Worm (Caenorhabditis elegans) whole organism, L4 larva: Measurements from ENCODE around the gene npr-26.
A peak's percentile ranks its signal among the peaks of the same experiment; 100 is the strongest.

Experiments used
- F37D6.2 ChIP-seq: sonication (generic microtip); optimal IDR thresholded peaks from 2 replicates; lab custom pipeline; 2016; ENCODE audit warnings: mild to moderate bottlenecking, missing genetic modification characterization, missing compliant biosample characterization
- F44E2.7 ChIP-seq: fragments of 200-800 bp; sonication (Bioruptor generic); IDR thresholded peaks from 2 replicates; pipeline ENCODE4 v2.1.2; 2022; ENCODE audit warnings: missing genetic modification characterization, missing compliant biosample characterization
- R02D3.7 ChIP-seq: fragments of 150-350 bp; sonication (generic microtip); optimal IDR thresholded peaks from 3 replicates; lab custom pipeline; 2014; ENCODE audit warnings: missing biosample characterization, missing genetic modification characterization
- Y75B8A.6 ChIP-seq: fragments of 200-800 bp; sonication (Bioruptor generic); IDR thresholded peaks from 2 replicates; pipeline ENCODE4 v1.3.6; 2022; ENCODE audit warnings: missing genetic modification reagents, missing genetic modification characterization, missing compliant biosample characterization
- aly-2 ChIP-seq: sonication (generic microtip); optimal IDR thresholded peaks from 2 replicates; lab custom pipeline; 2018; ENCODE audit warnings: missing biosample characterization, missing genetic modification characterization
- ceh-28 ChIP-seq: fragments of 150-350 bp; optimal IDR thresholded peaks from 2 replicates; lab custom pipeline; 2014; ENCODE audit warnings: missing biosample characterization, missing genetic modification reagents, missing genetic modification characterization
- daf-16 ChIP-seq, 3 experiments: sonication (generic microtip); optimal IDR thresholded peaks; 2 replicates each; lab custom pipeline; 2016 to 2017; ENCODE audit warnings: missing genetic modification characterization in 3 of 3, missing genetic modification reagents in 3 of 3, mild to moderate bottlenecking in 2 of 3, missing compliant biosample characterization in 2 of 3, missing biosample characterization in 1 of 3, moderate library complexity in 1 of 3
- daf-8 ChIP-seq: fragments of 200-800 bp; sonication (Bioruptor generic); IDR thresholded peaks from 2 replicates; pipeline ENCODE4 v1.3.6; 2022; ENCODE audit warnings: missing genetic modification characterization, missing compliant biosample characterization
- dmd-6 ChIP-seq: fragments of 200-800 bp; sonication (Bioruptor generic); IDR thresholded peaks from 2 replicates; pipeline ENCODE4 v1.3.6; 2022; ENCODE audit warnings: missing genetic modification reagents, missing genetic modification characterization, missing compliant biosample characterization
- dmd-8 ChIP-seq: fragments of 200-800 bp; sonication (Bioruptor generic); IDR thresholded peaks from 2 replicates; pipeline ENCODE4 v1.3.6; 2022; ENCODE audit warnings: missing genetic modification characterization, missing compliant biosample characterization
- dpl-1 ChIP-seq: fragments of 150-350 bp; optimal IDR thresholded peaks from 2 replicates; lab custom pipeline; 2014; ENCODE audit warnings: missing biosample characterization, missing genetic modification reagents, missing genetic modification characterization
- dve-1 ChIP-seq: sonication (generic microtip); optimal IDR thresholded peaks from 2 replicates; lab custom pipeline; 2017; ENCODE audit warnings: antibody characterized with exemption, mild to moderate bottlenecking, missing genetic modification characterization, missing compliant biosample characterization; ENCODE audit not compliant: insufficient read depth
- egl-27 ChIP-seq: sonication (generic microtip); optimal IDR thresholded peaks from 3 replicates; lab custom pipeline; 2017; ENCODE audit warnings: missing biosample characterization, missing genetic modification reagents, missing genetic modification characterization
- fos-1 ChIP-seq: fragments of 150-350 bp; optimal IDR thresholded peaks from 2 replicates; lab custom pipeline; 2014; ENCODE audit warnings: missing biosample characterization, missing genetic modification characterization
- gei-8 ChIP-seq: fragments of 200-800 bp; sonication (Bioruptor generic); optimal IDR thresholded peaks from 2 replicates; lab custom pipeline; 2018; ENCODE audit warnings: mild to moderate bottlenecking, missing genetic modification characterization, missing compliant biosample characterization
- hlh-30 ChIP-seq: sonication (generic microtip); optimal IDR thresholded peaks from 2 replicates; lab custom pipeline; 2017; ENCODE audit warnings: antibody characterized with exemption, mild to moderate bottlenecking, missing genetic modification characterization, missing compliant biosample characterization; ENCODE audit not compliant: insufficient read depth
- lin-1 ChIP-seq: fragments of 200-800 bp; sonication (Bioruptor generic); IDR thresholded peaks from 2 replicates; pipeline ENCODE4 v1.3.6; 2022; ENCODE audit warnings: missing genetic modification reagents, missing genetic modification characterization, missing compliant biosample characterization
- lin-13 ChIP-seq: fragments of 150-350 bp; optimal IDR thresholded peaks from 2 replicates; lab custom pipeline; 2014; ENCODE audit warnings: missing biosample characterization, missing genetic modification reagents, missing genetic modification characterization
- lir-3 ChIP-seq: sonication (generic microtip); optimal IDR thresholded peaks from 2 replicates; lab custom pipeline; 2016; ENCODE audit warnings: mild to moderate bottlenecking, missing genetic modification characterization, missing compliant biosample characterization
- madf-9 ChIP-seq: fragments of 200-800 bp; sonication (Bioruptor generic); conservative IDR thresholded peaks from 2 replicates; pipeline ENCODE4 v1.3.6; 2022; ENCODE audit warnings: missing genetic modification reagents, missing genetic modification characterization, missing compliant biosample characterization
- mdl-1 ChIP-seq, 2 experiments: fragments of 150-350 bp in 1 of 2; sonication (generic microtip) in 1 of 2; optimal IDR thresholded peaks; 2 replicates each; lab custom pipeline; 2014 to 2017; ENCODE audit warnings: missing biosample characterization in 2 of 2, missing genetic modification characterization in 2 of 2
- mes-2 ChIP-seq: sonication (generic microtip); optimal IDR thresholded peaks from 2 replicates; lab custom pipeline; 2016; ENCODE audit warnings: missing genotype, mild to moderate bottlenecking, missing genetic modification characterization, missing compliant biosample characterization; ENCODE audit not compliant: poor library complexity, severe bottlenecking
- mxl-2 ChIP-seq: fragments of 200-800 bp; sonication (Bioruptor generic); conservative IDR thresholded peaks from 2 replicates; pipeline ENCODE4 v1.3.6; 2022; ENCODE audit warnings: missing genetic modification reagents, missing genetic modification characterization, missing compliant biosample characterization
- mxl-3 ChIP-seq: fragments of 200-800 bp; sonication (Bioruptor generic); optimal IDR thresholded peaks from 2 replicates; lab custom pipeline; 2018; ENCODE audit warnings: mild to moderate bottlenecking, missing genetic modification characterization, missing compliant biosample characterization
- nhr-102 ChIP-seq: sonication (generic microtip); optimal IDR thresholded peaks from 2 replicates; lab custom pipeline; 2016; ENCODE audit warnings: mild to moderate bottlenecking, missing genetic modification characterization, moderate library complexity, missing compliant biosample characterization
- nhr-11 ChIP-seq: fragments of 150-350 bp; optimal IDR thresholded peaks from 2 replicates; lab custom pipeline; 2014; ENCODE audit warnings: missing biosample characterization, missing genetic modification characterization
- nhr-111 ChIP-seq: fragments of 200-800 bp; sonication (Bioruptor generic); optimal IDR thresholded peaks from 2 replicates; lab custom pipeline; 2018; ENCODE audit warnings: mild to moderate bottlenecking, missing genetic modification characterization, missing compliant biosample characterization
- nhr-237 ChIP-seq: sonication (generic microtip); optimal IDR thresholded peaks from 2 replicates; lab custom pipeline; 2017; ENCODE audit warnings: missing biosample characterization, missing genetic modification characterization
- nhr-28 ChIP-seq: fragments of 150-350 bp; optimal IDR thresholded peaks from 2 replicates; lab custom pipeline; 2014; ENCODE audit warnings: missing biosample characterization, missing genetic modification characterization
- php-3 ChIP-seq: fragments of 200-800 bp; sonication (Bioruptor generic); IDR thresholded peaks from 2 replicates; pipeline ENCODE4 v1.3.6; 2022; ENCODE audit warnings: missing genetic modification reagents, missing genetic modification characterization, missing compliant biosample characterization
- pqm-1 ChIP-seq: sonication (generic microtip); optimal IDR thresholded peaks from 2 replicates; lab custom pipeline; 2017; ENCODE audit warnings: missing biosample characterization, missing genetic modification characterization
- rbr-2 ChIP-seq: sonication (generic microtip); optimal IDR thresholded peaks from 2 replicates; lab custom pipeline; 2016; ENCODE audit warnings: missing genotype, missing genetic modification characterization, missing compliant biosample characterization
- sdz-12 ChIP-seq: fragments of 200-800 bp; sonication (Bioruptor generic); optimal IDR thresholded peaks from 2 replicates; lab custom pipeline; 2018; ENCODE audit warnings: mild to moderate bottlenecking, missing genetic modification characterization, missing compliant biosample characterization
- skn-1 ChIP-seq: fragments of 150-350 bp; optimal IDR thresholded peaks from 2 replicates; lab custom pipeline; 2014; ENCODE audit warnings: missing biosample characterization, missing genetic modification characterization
- spr-1 ChIP-seq: sonication (generic microtip); optimal IDR thresholded peaks from 2 replicates; lab custom pipeline; 2016; ENCODE audit warnings: mild to moderate bottlenecking, missing genetic modification characterization, missing compliant biosample characterization
- spr-3 ChIP-seq: fragments of 200-800 bp; sonication (Bioruptor generic); optimal IDR thresholded peaks from 2 replicates; lab custom pipeline; 2018; ENCODE audit warnings: mild to moderate bottlenecking, missing genetic modification characterization, missing compliant biosample characterization
- unc-130 ChIP-seq: sonication (generic microtip); optimal IDR thresholded peaks from 2 replicates; lab custom pipeline; 2016; ENCODE audit warnings: missing genetic modification reagents, missing genetic modification characterization, missing compliant biosample characterization
- unc-62 ChIP-seq, 3 experiments: fragments of 150-350 bp in 1 of 3; sonication (generic microtip); optimal IDR thresholded peaks in 2 of 3; peaks in 1 of 3; 1 replicate in 1 of 3; 2 replicates in 2 of 3; lab custom pipeline; 2014 to 2017; ENCODE audit warnings: missing biosample characterization in 3 of 3, missing genetic modification characterization in 3 of 3, missing genetic modification reagents in 3 of 3, missing genotype in 1 of 3
- zag-1 ChIP-seq: fragments of 150-350 bp; optimal IDR thresholded peaks from 2 replicates; lab custom pipeline; 2014; ENCODE audit warnings: missing biosample characterization, missing genetic modification characterization
- zfp-2 ChIP-seq: sonication (generic microtip); optimal IDR thresholded peaks from 2 replicates; lab custom pipeline; 2016; ENCODE audit warnings: mild to moderate bottlenecking, missing genetic modification characterization, missing compliant biosample characterization
- zip-2 ChIP-seq: fragments of 150-350 bp; optimal IDR thresholded peaks from 2 replicates; lab custom pipeline; 2014; ENCODE audit warnings: missing biosample characterization, missing genetic modification characterization
- ztf-11 ChIP-seq: fragments of 150-350 bp; optimal IDR thresholded peaks from 2 replicates; lab custom pipeline; 2014; ENCODE audit warnings: missing biosample characterization, missing genetic modification characterization

Gene npr-26

ce11 chrIV:17395910-17396309 is 21.7 kb downstream of the npr-26 start, which contains the start of gene sru-15:
Gene sru-15 (plus strand): TSS chrIV:17396210.
- TF ChIP-seq egl-27 (no peak), spr-3 (GFP tag; lab: Kevin White, UChicago) (no peak), nhr-237 (tag; lab: Kevin White, UChicago) (no peak), F37D6.2 (tag; lab: Kevin White, UChicago) (no peak), sdz-12 (GFP tag; lab: Kevin White, UChicago) (no peak), madf-9 (GFP tag; lab: Robert Waterston, UW) (no peak), zag-1 (tag; lab: Kevin White, UChicago) (no peak), lir-3 (tag; lab: Kevin White, UChicago) (no peak), F44E2.7 (GFP tag; lab: Robert Waterston, UW) (no peak), daf-8 (no peak), lin-1 (no peak), dmd-8 (GFP tag; lab: Robert Waterston, UW) (no peak)

- TF ChIP-seq dmd-8 (GFP tag; lab: Robert Waterston, UW) (no peak), hlh-30 (tag; lab: Kevin White, UChicago) (no peak), mes-2 (tag; lab: Kevin White, UChicago) (no peak), pqm-1 (tag; lab: Kevin White, UChicago) (peak; percentile 78), nhr-28 (tag; lab: Kevin White, UChicago) (peak; percentile 64), R02D3.7 (no peak), mxl-3 (peak; percentile 74), rbr-2 (no peak), nhr-111 (no peak), daf-16 (GFP tag; optimal IDR thresholded peaks at IDR 0.05; lab: Kevin White, UChicago) (no peak), daf-16 (tag; optimal IDR thresholded peaks at IDR 0.05; lab: Kevin White, UChicago) (peak; percentile 60), nhr-102 (tag; lab: Kevin White, UChicago) (no peak), dmd-6 (GFP tag; lab: Robert Waterston, UW) (peak; percentile 75)
Observed at ce11 chrIV:17387442-17387967, 30.1 kb downstream of the npr-26 start, which contains the start of gene T02D1.8. Gene T02D1.8 (minus strand): TSS chrIV:17387492.

ce11 chrIV:17383046-17383445 is 34.6 kb downstream of the npr-26 start, which contains the start of gene C30H6.12:
Gene C30H6.12 (plus strand): TSS chrIV:17383346.
- TF ChIP-seq unc-62 (GFP tag; optimal IDR thresholded peaks at IDR 0.05 in 1 of 2; lab: Kevin White, UChicago) (peak in 1 of 2 experiments; percentile 40), unc-62 (tag; optimal IDR thresholded peaks at IDR 0.05; lab: Kevin White, UChicago) (no peak), zip-2 (tag; lab: Kevin White, UChicago) (no peak)

- TF ChIP-seq skn-1 (no peak), unc-62 (GFP tag; optimal IDR thresholded peaks at IDR 0.05 in 1 of 2; lab: Kevin White, UChicago) (peak in 1 of 2 experiments; percentile 80), unc-62 (tag; optimal IDR thresholded peaks at IDR 0.05; lab: Kevin White, UChicago) (no peak)
Observed at ce11 chrIV:17382029-17382428, 35.6 kb downstream of the npr-26 start, which contains the start of gene C30H6.8. Gene C30H6.8 (plus strand): TSS chrIV:17382329.

- TF ChIP-seq mxl-3: no peak
- TF ChIP-seq nhr-11 (tag; lab: Kevin White, UChicago): no peak
- TF ChIP-seq lin-13: no peak
- TF ChIP-seq fos-1: no peak
- TF ChIP-seq dpl-1: peak; percentile 50
- no peak for TF ChIP-seq Y75B8A.6 (GFP tag; lab: Robert Waterston, UW)
- no peak for TF ChIP-seq spr-1
- TF ChIP-seq zfp-2 (tag; lab: Kevin White, UChicago): no peak
- TF ChIP-seq mes-2 (tag; lab: Kevin White, UChicago): peak; percentile 24
- no peak for TF ChIP-seq daf-16 (GFP tag; optimal IDR thresholded peaks at IDR 0.05; lab: Kevin White, UChicago)
- peak; percentile 48 for TF ChIP-seq daf-16 (tag; optimal IDR thresholded peaks at IDR 0.05; lab: Kevin White, UChicago)
- TF ChIP-seq mxl-2 (GFP tag; lab: Robert Waterston, UW): no peak
- no peak for TF ChIP-seq php-3
- TF ChIP-seq gei-8 (GFP tag; lab: Kevin White, UChicago): no peak
- no peak for TF ChIP-seq aly-2
- TF ChIP-seq dve-1 (tag; lab: Kevin White, UChicago): peak; percentile 17
- TF ChIP-seq unc-130: no peak
- TF ChIP-seq ztf-11: no peak
- no peak for TF ChIP-seq ceh-28
- TF ChIP-seq mdl-1 (tag; optimal IDR thresholded peaks at IDR 0.05; lab: Kevin White, UChicago): no peak
Observed at ce11 chrIV:17380061-17380680, 37.5 kb downstream of the npr-26 start, which contains the start of the genes C30H6.9 and dlat-2. Gene C30H6.9 (minus strand): TSS chrIV:17380170. Gene dlat-2 (plus strand): TSS chrIV:17380626.
